Fruit fly (Drosophila melanogaster): ENCODE measurements around the gene RhoL.

Gene RhoL

DNA sequence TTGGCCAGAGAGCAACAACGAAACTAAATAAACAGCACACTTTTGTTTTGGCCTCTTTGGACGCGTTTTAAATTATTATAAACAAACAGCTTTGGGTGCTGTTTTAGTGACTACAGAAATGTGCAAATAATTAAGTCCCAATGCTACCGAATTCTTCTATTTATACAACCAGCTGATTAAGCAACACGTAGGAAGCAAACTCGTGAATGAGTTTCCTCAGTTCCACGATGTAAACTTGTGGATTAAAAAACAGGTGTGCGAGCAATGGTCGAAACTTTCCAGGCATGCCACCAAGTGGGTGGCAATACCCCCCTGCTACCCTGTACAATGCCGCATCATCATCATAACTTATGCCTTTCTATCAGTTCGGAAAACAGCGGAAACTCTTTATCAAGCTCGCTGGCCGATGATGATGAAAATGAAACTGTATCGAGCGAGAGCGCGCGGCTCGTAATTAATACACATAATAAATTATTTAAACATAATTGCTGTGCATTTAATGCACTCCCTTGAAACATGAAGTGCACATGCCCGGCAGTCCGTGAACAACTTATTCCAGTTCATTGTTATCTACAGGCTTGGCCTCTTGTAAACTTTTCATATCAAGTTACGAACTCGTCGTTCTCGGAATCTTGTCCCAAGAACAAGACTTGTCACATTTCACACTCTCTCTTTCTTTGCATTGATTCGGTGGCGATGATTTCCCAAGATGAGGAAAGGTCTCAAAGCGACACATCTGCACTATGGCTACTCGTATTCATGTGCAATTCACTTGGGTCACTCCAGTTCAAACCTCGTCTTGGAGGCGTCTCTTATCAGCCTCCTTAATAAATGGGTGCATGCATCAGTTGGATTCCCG lies 2.0 kb downstream of the RhoL start:
- TF ChIP-seq cwo (GFP tag; optimal IDR thresholded peaks at IDR 0.05) (peak; percentile 34), Hey (tag; optimal IDR thresholded peaks at IDR 0.05) (no peak), Mrtf (GFP tag; IDR thresholded peaks at IDR 0.05) (no peak), crol (GFP tag; IDR thresholded peaks at IDR 0.05) (0 out of 2 replicates have a peak, but pooled peaks have one; percentile 6), Atf6 (GFP tag; IDR thresholded peaks at IDR 0.05) (no peak), C15 (GFP tag; IDR thresholded peaks at IDR 0.05) (no peak), Mad (GFP tag; optimal IDR thresholded peaks at IDR 0.05) (no peak), Abd-B (GFP tag; optimal IDR thresholded peaks at IDR 0.05) (no peak), CG12071 (GFP tag; optimal IDR thresholded peaks at IDR 0.05) (peak; percentile 1), CG4404 (GFP tag; IDR thresholded peaks at IDR 0.05) (no peak), CG2116 (GFP tag; optimal IDR thresholded peaks at IDR 0.05) (no peak), CG33213 (GFP tag; optimal IDR thresholded peaks at IDR 0.05) (no peak), CG15601 (tag; optimal IDR thresholded peaks at IDR 0.05) (no peak), cato (GFP tag; optimal IDR thresholded peaks at IDR 0.05; ENCODE audit: borderline replicate concordance) (no peak), Sox100B (GFP tag; optimal IDR thresholded peaks at IDR 0.05) (no peak), Eip74EF (GFP tag; optimal IDR thresholded peaks at IDR 0.05) (no peak), CHES-1-like (GFP tag; optimal IDR thresholded peaks at IDR 0.05) (no peak), wdn (GFP tag; IDR thresholded peaks at IDR 0.05) (0 out of 2 replicates have a peak, but pooled peaks have one; percentile 15), CG6254 (GFP tag; optimal IDR thresholded peaks at IDR 0.05) (no peak), CG3995 (GFP tag; optimal IDR thresholded peaks at IDR 0.05) (no peak), CG18599 (GFP tag; optimal IDR thresholded peaks at IDR 0.05) (peak; percentile 19), CG17802 (tag; optimal IDR thresholded peaks at IDR 0.05) (no peak), NC2α (GFP tag; optimal IDR thresholded peaks at IDR 0.05) (no peak), CG12155 (GFP tag; optimal IDR thresholded peaks at IDR 0.05) (no peak), Dfd (GFP tag; optimal IDR thresholded peaks at IDR 0.05) (no peak), CG11456 (GFP tag; IDR thresholded peaks at IDR 0.05) (no peak), CG1529 (GFP tag; optimal IDR thresholded peaks at IDR 0.05) (no peak), yki (optimal IDR thresholded peaks at IDR 0.05) (no peak), crc (GFP tag; optimal IDR thresholded peaks at IDR 0.05) (no peak), CG17829 (tag; optimal IDR thresholded peaks at IDR 0.05) (no peak), zf30C (GFP tag; optimal IDR thresholded peaks at IDR 0.05) (no peak), Pdp1 (GFP tag; optimal IDR thresholded peaks at IDR 0.05) (peak in 1 of 2 experiments; percentile 55), CG12236 (GFP tag; optimal IDR thresholded peaks at IDR 0.05) (no peak), CG2199 (GFP tag; IDR thresholded peaks at IDR 0.05) (peak; percentile 34; the same call in 1 of the 3 replicates), CG13296 (GFP tag; optimal IDR thresholded peaks at IDR 0.05) (no peak), row (GFP tag; IDR thresholded peaks at IDR 0.05) (no peak), CG3726 (GFP tag; IDR thresholded peaks at IDR 0.05) (no peak), Dip3 (GFP tag; optimal IDR thresholded peaks at IDR 0.05) (no peak), Hand (GFP tag; optimal IDR thresholded peaks at IDR 0.05) (no peak), CG4820 (GFP tag; optimal IDR thresholded peaks at IDR 0.05) (no peak), GATAe (GFP tag; conservative IDR thresholded peaks at IDR 0.05) (no peak), Ada2b (GFP tag; IDR thresholded peaks at IDR 0.05) (no peak), Ets65A (GFP tag) (no peak), CG1233 (GFP tag; optimal IDR thresholded peaks at IDR 0.05) (no peak), Spps (tag; optimal IDR thresholded peaks at IDR 0.05) (no peak), D19B (GFP tag; optimal IDR thresholded peaks at IDR 0.05) (peak; percentile 84), CG6791 (GFP tag; IDR thresholded peaks at IDR 0.05; ENCODE audit: partially characterized antibody) (no peak), lilli (GFP tag; optimal IDR thresholded peaks at IDR 0.05) (no peak), CG4854 (GFP tag; optimal IDR thresholded peaks at IDR 0.05) (no peak), CG18764 (GFP tag; optimal IDR thresholded peaks at IDR 0.05) (no peak)
